Fruit fly (Drosophila melanogaster): ENCODE measurements around the gene t-Grip91.

Gene t-Grip91

dm6 chr2L:15747394-15748260 lies 36.3 kb upstream of the t-Grip91 start, which contains the start of gene CycE (continued):
- no peak for TF ChIP-seq Oli (tag; optimal IDR thresholded peaks at IDR 0.05)
- TF ChIP-seq CG13287 (GFP tag; IDR thresholded peaks at IDR 0.05; ENCODE audit: partially characterized antibody) = peak; percentile 43
- TF ChIP-seq gcm (GFP tag; optimal IDR thresholded peaks at IDR 0.05) = no peak
- TF ChIP-seq CG10959 (GFP tag; IDR thresholded peaks at IDR 0.05) = no peak
- TF ChIP-seq NK7.1 (GFP tag; optimal IDR thresholded peaks at IDR 0.05) = no peak
- TF ChIP-seq row (GFP tag; IDR thresholded peaks at IDR 0.05) = no peak; the same call in 2 of the 3 replicates
- TF ChIP-seq CG8281 (tag; optimal IDR thresholded peaks at IDR 0.05) = no peak
- no peak for TF ChIP-seq Oaz (GFP tag; IDR thresholded peaks at IDR 0.05)
- TF ChIP-seq Asciz (GFP tag; optimal IDR thresholded peaks at IDR 0.05) = no peak
- TF ChIP-seq CG4707 (GFP tag; optimal IDR thresholded peaks at IDR 0.05) = no peak
- TF ChIP-seq CG11696 (GFP tag; IDR thresholded peaks at IDR 0.05) = no peak
- no peak for TF ChIP-seq lab (GFP tag; optimal IDR thresholded peaks at IDR 0.05)
- TF ChIP-seq CG17829 (tag; optimal IDR thresholded peaks at IDR 0.05) = no peak
- TF ChIP-seq CG12071 (GFP tag; optimal IDR thresholded peaks at IDR 0.05) = no peak
- no peak for TF ChIP-seq sd (tag; optimal IDR thresholded peaks at IDR 0.05)
- TF ChIP-seq Lim3 (GFP tag; IDR thresholded peaks at IDR 0.05) = no peak
- TF ChIP-seq fu2 (GFP tag; optimal IDR thresholded peaks at IDR 0.05) = no peak
- no peak for TF ChIP-seq trem (tag; optimal IDR thresholded peaks at IDR 0.05)
- no peak for TF ChIP-seq CG18476 (GFP tag; optimal IDR thresholded peaks at IDR 0.05)
- no peak for TF ChIP-seq Stat92E (GFP tag; optimal IDR thresholded peaks at IDR 0.05)
- TF ChIP-seq amos (GFP tag; IDR thresholded peaks at IDR 0.05; ENCODE audit: partially characterized antibody) = 0 out of 2 replicates have a peak, but pooled peaks have one; percentile 21
- no peak for TF ChIP-seq sens-2 (GFP tag; IDR thresholded peaks at IDR 0.05)
- no peak for TF ChIP-seq bcd (GFP tag; optimal IDR thresholded peaks at IDR 0.05)
- TF ChIP-seq CG12744 (GFP tag; optimal IDR thresholded peaks at IDR 0.05) = no peak
- TF ChIP-seq Med (GFP tag) = peak; percentile 61
- no peak for TF ChIP-seq CG31224 (GFP tag; IDR thresholded peaks at IDR 0.05)
- TF ChIP-seq CG3163 (GFP tag; optimal IDR thresholded peaks at IDR 0.05) = peak; percentile 88
- TF ChIP-seq Ets65A (GFP tag) = no peak
- no peak for TF ChIP-seq HHEX (GFP tag; optimal IDR thresholded peaks at IDR 0.05)
- no peak for TF ChIP-seq Side (GFP tag; optimal IDR thresholded peaks at IDR 0.05)
- no peak for TF ChIP-seq zf30C (GFP tag; optimal IDR thresholded peaks at IDR 0.05)
- TF ChIP-seq pros (GFP tag; optimal IDR thresholded peaks at IDR 0.05) = no peak
- no peak for TF ChIP-seq pita (GFP tag; optimal IDR thresholded peaks at IDR 0.05)
- TF ChIP-seq gem (tag; optimal IDR thresholded peaks at IDR 0.05) = no peak
- TF ChIP-seq CG33213 (GFP tag; optimal IDR thresholded peaks at IDR 0.05) = no peak
- TF ChIP-seq Ada2b (GFP tag; IDR thresholded peaks at IDR 0.05) = no peak
- no peak for TF ChIP-seq CG17328 (GFP tag; IDR thresholded peaks at IDR 0.05)
- no peak for TF ChIP-seq CG7271 (tag; optimal IDR thresholded peaks at IDR 0.05)
- peak; percentile 81 for TF ChIP-seq CG3995 (GFP tag; optimal IDR thresholded peaks at IDR 0.05)
- TF ChIP-seq Spps (tag; optimal IDR thresholded peaks at IDR 0.05) = no peak
- no peak for TF ChIP-seq CG10543 (GFP tag; optimal IDR thresholded peaks at IDR 0.05)
- no peak for TF ChIP-seq CG33557 (GFP tag; optimal IDR thresholded peaks at IDR 0.05)
- no peak for TF ChIP-seq scrt (GFP tag; optimal IDR thresholded peaks at IDR 0.05)
- TF ChIP-seq CG7357 (GFP tag; IDR thresholded peaks at IDR 0.05) = no peak
- TF ChIP-seq CG30403 (GFP tag; optimal IDR thresholded peaks at IDR 0.05) = no peak
- TF ChIP-seq hbn (GFP tag; IDR thresholded peaks at IDR 0.05; ENCODE audit: partially characterized antibody) = no peak
- TF ChIP-seq CG2202 (tag; optimal IDR thresholded peaks at IDR 0.05) = no peak
- TF ChIP-seq CG14965 (GFP tag; optimal IDR thresholded peaks at IDR 0.05; ENCODE audit: borderline replicate concordance) = no peak
- no peak for TF ChIP-seq da (GFP tag; optimal IDR thresholded peaks at IDR 0.05)
